Worm (Caenorhabditis elegans): Measurements from ENCODE around the gene nlp-13.

DNA sequence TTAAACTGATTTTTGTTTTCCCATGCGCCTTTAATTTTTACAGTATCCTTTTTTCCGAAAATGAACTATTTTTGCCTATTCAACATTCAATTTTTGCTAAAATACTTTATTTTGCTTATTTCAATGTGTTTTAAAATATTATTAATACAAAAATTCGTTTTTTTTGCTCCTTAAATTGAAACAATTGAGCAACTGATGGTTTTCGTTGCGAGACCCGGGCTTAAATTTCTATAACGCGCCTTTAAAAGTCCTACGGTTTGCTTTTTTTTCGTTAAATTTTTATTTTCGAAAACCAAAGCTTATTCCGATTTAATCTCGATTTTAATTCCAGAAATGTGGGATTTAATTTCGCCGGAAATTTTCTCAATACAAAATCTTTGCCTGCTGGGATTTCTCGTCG lies 40.9 kb upstream of the nlp-13 start, which contains the start of gene algn-5:
- TF ChIP-seq ama-1 (optimal IDR thresholded peaks at IDR 0.05) (no peak), nhr-12 (tag; optimal IDR thresholded peaks at IDR 0.05) (no peak), egl-27 (tag; optimal IDR thresholded peaks at IDR 0.05) (no peak), mdl-1 (tag; optimal IDR thresholded peaks at IDR 0.05) (no peak), ztf-4 (tag; optimal IDR thresholded peaks at IDR 0.05) (no peak), lin-15B (tag; optimal IDR thresholded peaks at IDR 0.05) (no peak), ztf-11 (tag; optimal IDR thresholded peaks at IDR 0.05) (no peak), fos-1 (tag; optimal IDR thresholded peaks at IDR 0.05) (no peak), snpc-4 (tag; optimal IDR thresholded peaks at IDR 0.05) (no peak), nhr-28 (tag; optimal IDR thresholded peaks at IDR 0.05) (no peak)

All from whole organism, L3 larva.